Fruit fly (Drosophila melanogaster): Measurements from ENCODE around the gene fh.

Gene fh

dm6 chrX:9136776-9137550 is 11.9 kb downstream of the fh start (continued):
- TF ChIP-seq bigmax (GFP tag; optimal IDR thresholded peaks at IDR 0.05) (no peak), phol (tag; optimal IDR thresholded peaks at IDR 0.05) (peak; percentile 58), CG15514 (GFP tag; optimal IDR thresholded peaks at IDR 0.05) (peak; percentile 26), Fer1 (GFP tag; optimal IDR thresholded peaks at IDR 0.05) (peak; percentile 23), CG1647 (GFP tag; optimal IDR thresholded peaks at IDR 0.05) (no peak), dmrt11E (tag; optimal IDR thresholded peaks at IDR 0.05) (peak; percentile 32), CG10959 (GFP tag; IDR thresholded peaks at IDR 0.05) (no peak), CG33213 (GFP tag; optimal IDR thresholded peaks at IDR 0.05) (peak; percentile 23), D (optimal IDR thresholded peaks at IDR 0.05) (no peak), D (GFP tag; optimal IDR thresholded peaks at IDR 0.05) (peak; percentile 8), hbn (GFP tag; IDR thresholded peaks at IDR 0.05; ENCODE audit: partially characterized antibody) (no peak), Med (GFP tag) (peak; percentile 89), CG7556 (GFP tag; optimal IDR thresholded peaks at IDR 0.05) (peak; percentile 12), CG12219 (GFP tag; optimal IDR thresholded peaks at IDR 0.05) (peak; percentile 18), HLH3B (GFP tag; IDR thresholded peaks at IDR 0.05) (0 out of 2 replicates have a peak, but pooled peaks have one; percentile 31), CG10267 (tag; optimal IDR thresholded peaks at IDR 0.05) (peak; percentile 30), CG5180 (GFP tag; optimal IDR thresholded peaks at IDR 0.05) (peak; percentile 53), az2 (GFP tag; optimal IDR thresholded peaks at IDR 0.05) (peak; percentile 54), CG32532 (GFP tag; IDR thresholded peaks at IDR 0.05) (peak; percentile 26; the same call in 1 of the 2 replicates), CG14050 (GFP tag; IDR thresholded peaks at IDR 0.05) (peak; percentile 25; the same call in 1 of the 3 replicates), CG12155 (GFP tag; optimal IDR thresholded peaks at IDR 0.05) (peak; percentile 0), NC2α (GFP tag; optimal IDR thresholded peaks at IDR 0.05) (peak; percentile 4), Hmr (GFP tag; optimal IDR thresholded peaks at IDR 0.05) (peak; percentile 7), sim (GFP tag; IDR thresholded peaks at IDR 0.05) (no peak), crc (GFP tag; optimal IDR thresholded peaks at IDR 0.05) (peak; percentile 28), CG7786 (GFP tag; optimal IDR thresholded peaks at IDR 0.05) (peak; percentile 51), Ravus (GFP tag; IDR thresholded peaks at IDR 0.05) (no peak), CG2678 (tag; optimal IDR thresholded peaks at IDR 0.05) (peak; percentile 63), CG6791 (GFP tag; IDR thresholded peaks at IDR 0.05; ENCODE audit: partially characterized antibody) (no peak), croc (GFP tag; conservative IDR thresholded peaks at IDR 0.05) (no peak), CG17385 (GFP tag; optimal IDR thresholded peaks at IDR 0.05) (peak; percentile 57), emc (GFP tag; optimal IDR thresholded peaks at IDR 0.05) (peak; percentile 17), CG9932 (GFP tag; IDR thresholded peaks at IDR 0.05) (no peak), her (GFP tag; optimal IDR thresholded peaks at IDR 0.05) (peak; percentile 8), wek (GFP tag; optimal IDR thresholded peaks at IDR 0.05) (peak; percentile 26), CG30020 (tag; optimal IDR thresholded peaks at IDR 0.05) (no peak), Antp (GFP tag; optimal IDR thresholded peaks at IDR 0.05) (peak; percentile 39), CG12391 (tag; optimal IDR thresholded peaks at IDR 0.05) (peak; percentile 56), NfI (GFP tag; optimal IDR thresholded peaks at IDR 0.05) (peak; percentile 33), CG14441 (GFP tag; IDR thresholded peaks at IDR 0.05) (peak; percentile 47; the same call in 1 of the 2 replicates), CG32767 (GFP tag; IDR thresholded peaks at IDR 0.05) (0 out of 2 replicates have a peak, but pooled peaks have one; percentile 36), Deaf1 (tag; optimal IDR thresholded peaks at IDR 0.05) (peak; percentile 11), D19B (GFP tag; optimal IDR thresholded peaks at IDR 0.05) (no peak), nau (GFP tag; optimal IDR thresholded peaks at IDR 0.05) (no peak), sc (optimal IDR thresholded peaks at IDR 0.05) (no peak), sc (GFP tag; optimal IDR thresholded peaks at IDR 0.05) (peak; percentile 27), Dll (GFP tag; IDR thresholded peaks at IDR 0.05; ENCODE audit: partially characterized antibody) (no peak), CG9437 (GFP tag; optimal IDR thresholded peaks at IDR 0.05) (peak; percentile 24), CG8089 (GFP tag; optimal IDR thresholded peaks at IDR 0.05) (peak; percentile 2)
